Fruit fly (Drosophila melanogaster) whole organism, embryonic: ENCODE data around the gene CG17768.
A peak's percentile ranks its signal among the peaks of the same experiment; 100 is the strongest.

Experiments
- CG10543 ChIP-seq: fragments of 200-800 bp; sonication (Bioruptor generic); optimal IDR thresholded peaks from 3 replicates; lab custom pipeline; 2017; ENCODE audit warnings: missing biosample characterization, mild to moderate bottlenecking, missing genetic modification characterization, moderate library complexity
- CG11560 ChIP-seq: fragments of 200-800 bp; sonication (Bioruptor generic); IDR thresholded peaks from 3 replicates; pipeline ENCODE4 v1.3.6; 2022; ENCODE audit warnings: missing biosample characterization, missing genetic modification characterization
- CG12104 ChIP-seq: fragments of 200-800 bp; sonication (Bioruptor generic); optimal IDR thresholded peaks from 3 replicates; lab custom pipeline; 2016; ENCODE audit warnings: missing biosample characterization, missing genetic modification characterization
- CG12236 ChIP-seq: fragments of 200-800 bp; sonication (Bioruptor generic); optimal IDR thresholded peaks from 2 replicates; lab custom pipeline; 2016; ENCODE audit warnings: missing biosample characterization, missing genetic modification characterization
- CG12299 ChIP-seq: fragments of 200-800 bp; sonication (Bioruptor generic); optimal IDR thresholded peaks from 2 replicates; lab custom pipeline; 2018; ENCODE audit warnings: missing biosample characterization, mild to moderate bottlenecking, missing genetic modification characterization
- CG13123 ChIP-seq: fragments of 200-800 bp; sonication (Bioruptor generic); optimal IDR thresholded peaks from 2 replicates; lab custom pipeline; 2016; ENCODE audit warnings: missing biosample characterization, missing genetic modification characterization
- CG13287 ChIP-seq: fragments of 200-800 bp; sonication (Bioruptor generic); IDR thresholded peaks from 2 replicates; pipeline ENCODE4 v1.3.6; 2022; ENCODE audit warnings: missing biosample characterization, missing genetic modification characterization; ENCODE audit not compliant: partially characterized antibody
- CG14050 ChIP-seq: fragments of 200-800 bp; sonication (Bioruptor generic); IDR thresholded peaks from 3 replicates; pipeline ENCODE4 v1.3.6; 2022; ENCODE audit warnings: missing biosample characterization, missing genetic modification characterization
- CG16779 ChIP-seq: fragments of 200-800 bp; sonication (Bioruptor generic); IDR thresholded peaks from 2 replicates; pipeline ENCODE4 v1.3.6; 2022; ENCODE audit warnings: missing biosample characterization, missing genetic modification characterization
- CG17186 ChIP-seq: fragments of 200-800 bp; sonication (Bioruptor generic); optimal IDR thresholded peaks from 3 replicates; lab custom pipeline; 2017; ENCODE audit warnings: missing biosample characterization, missing genetic modification reagents, missing genetic modification characterization
- CG17385 ChIP-seq: fragments of 200-800 bp; sonication (Bioruptor generic); optimal IDR thresholded peaks from 3 replicates; lab custom pipeline; 2018; ENCODE audit warnings: missing biosample characterization, mild to moderate bottlenecking, missing genetic modification characterization
- CG31441 ChIP-seq: fragments of 200-800 bp; sonication (Bioruptor generic); IDR thresholded peaks from 2 replicates; pipeline ENCODE4 v1.3.6; 2022; ENCODE audit warnings: missing biosample characterization, missing genetic modification characterization
- CG32772 ChIP-seq: fragments of 200-800 bp; sonication (Bioruptor generic); IDR thresholded peaks from 2 replicates; pipeline ENCODE4 v1.3.6; 2022; ENCODE audit warnings: missing biosample characterization, missing genetic modification characterization
- CG3995 ChIP-seq: fragments of 200-800 bp; sonication (Bioruptor generic); optimal IDR thresholded peaks from 3 replicates; lab custom pipeline; 2016; ENCODE audit warnings: missing biosample characterization, missing genetic modification characterization
- CG4820 ChIP-seq: fragments of 200-800 bp; sonication (Bioruptor generic); optimal IDR thresholded peaks from 3 replicates; lab custom pipeline; 2016; ENCODE audit warnings: missing biosample characterization, missing genetic modification characterization
- CG5953 ChIP-seq: fragments of 200-800 bp; sonication (Bioruptor generic); IDR thresholded peaks from 2 replicates; pipeline ENCODE4 v1.3.6; 2022; ENCODE audit warnings: missing biosample characterization, missing genetic modification characterization
- CG8359 ChIP-seq: fragments of 200-800 bp; sonication (Bioruptor generic); optimal IDR thresholded peaks from 2 replicates; lab custom pipeline; 2017; ENCODE audit warnings: missing biosample characterization, mild to moderate bottlenecking, missing genetic modification characterization, borderline replicate concordance
- Chrac-16 ChIP-seq: fragments of 200-800 bp; sonication (Bioruptor generic); optimal IDR thresholded peaks from 3 replicates; lab custom pipeline; 2016; ENCODE audit warnings: missing biosample characterization, missing genetic modification characterization
- D19B ChIP-seq: fragments of 200-800 bp; sonication (Bioruptor generic); optimal IDR thresholded peaks from 2 replicates; lab custom pipeline; 2017; ENCODE audit warnings: missing biosample characterization, mild to moderate bottlenecking, missing genetic modification characterization
- Dek ChIP-seq: fragments of 200-800 bp; sonication (Bioruptor generic); optimal IDR thresholded peaks from 3 replicates; lab custom pipeline; 2019; ENCODE audit warnings: missing biosample characterization, mild to moderate bottlenecking, missing genetic modification characterization, moderate library complexity
- Dll ChIP-seq: fragments of 200-800 bp; sonication (Bioruptor generic); IDR thresholded peaks from 4 replicates; pipeline ENCODE4 v1.3.6; 2022; ENCODE audit warnings: missing biosample characterization, missing genetic modification characterization; ENCODE audit not compliant: partially characterized antibody
- Dref ChIP-seq: fragments of 200-800 bp; sonication (Bioruptor generic); IDR thresholded peaks from 2 replicates; pipeline ENCODE4 v1.3.6; 2022; ENCODE audit warnings: missing biosample characterization, missing genetic modification characterization
- Gug ChIP-seq: fragments of 200-800 bp; sonication (Bioruptor generic); IDR thresholded peaks from 4 replicates; pipeline ENCODE4 v1.3.6; 2022; ENCODE audit warnings: missing biosample characterization, missing genetic modification characterization
- H2.0 ChIP-seq: fragments of 200-800 bp; sonication (Bioruptor generic); IDR thresholded peaks from 2 replicates; pipeline ENCODE4 v1.3.6; 2022; ENCODE audit warnings: missing biosample characterization, missing genetic modification characterization
- Hr51 ChIP-seq, 2 experiments: fragments of 200-800 bp; sonication (Bioruptor generic); optimal IDR thresholded peaks; 2 replicates in 1 of 2; 3 replicates in 1 of 2; lab custom pipeline; 2016 to 2018; ENCODE audit warnings: missing biosample characterization in 2 of 2, missing genetic modification characterization in 2 of 2, mild to moderate bottlenecking in 1 of 2, moderate library complexity in 1 of 2
- Hsf ChIP-seq: fragments of 200-800 bp; sonication (Bioruptor generic); optimal IDR thresholded peaks from 3 replicates; lab custom pipeline; 2016; ENCODE audit warnings: missing biosample characterization, missing genetic modification characterization
- MESR4 ChIP-seq: fragments of 200-800 bp; sonication (Bioruptor generic); optimal IDR thresholded peaks from 2 replicates; lab custom pipeline; 2018; ENCODE audit warnings: missing biosample characterization, mild to moderate bottlenecking, missing genetic modification characterization, moderate library complexity
- MTF-1 ChIP-seq: fragments of 200-800 bp; sonication (Bioruptor generic); optimal IDR thresholded peaks from 2 replicates; lab custom pipeline; 2018; ENCODE audit warnings: missing biosample characterization, mild to moderate bottlenecking, missing genetic modification characterization, borderline replicate concordance
- Med ChIP-seq: fragments of 200-800 bp; sonication (Bioruptor generic); peaks from one replicate; lab custom pipeline; 2016; ENCODE audit warnings: missing biosample characterization, missing genetic modification characterization, mild to moderate bottlenecking, inconsistent platforms, moderate library complexity
- Mes4 ChIP-seq: fragments of 200-800 bp; sonication (Bioruptor generic); optimal IDR thresholded peaks from 2 replicates; lab custom pipeline; 2016; ENCODE audit warnings: missing biosample characterization, missing genetic modification characterization
- NFAT ChIP-seq: fragments of 200-800 bp; sonication (Bioruptor generic); IDR thresholded peaks from 2 replicates; pipeline ENCODE4 v1.3.6; 2022; ENCODE audit warnings: missing biosample characterization, missing genetic modification characterization
- Rx ChIP-seq: fragments of 200-800 bp; sonication (Bioruptor generic); IDR thresholded peaks from 2 replicates; pipeline ENCODE4 v1.3.6; 2022; ENCODE audit warnings: missing biosample characterization, missing genetic modification characterization
- Spps ChIP-seq: fragments of 200-800 bp; sonication (Bioruptor generic); optimal IDR thresholded peaks from 2 replicates; lab custom pipeline; 2018; ENCODE audit warnings: missing biosample characterization, mild to moderate bottlenecking, missing genetic modification characterization
- Sry-β ChIP-seq: fragments of 200-800 bp; sonication (Bioruptor generic); optimal IDR thresholded peaks from 2 replicates; lab custom pipeline; 2018; ENCODE audit warnings: missing biosample characterization, mild to moderate bottlenecking, missing genetic modification characterization, moderate library complexity
- Trl ChIP-seq, 3 experiments: fragments of >200 bp in 2 of 3; fragments of 200-800 bp in 1 of 3; sonication (Bioruptor generic) in 1 of 3; optimal IDR thresholded peaks; 2 replicates in 1 of 3; 3 replicates in 2 of 3; lab custom pipeline; 2016 to 2017; ENCODE audit warnings: missing biosample characterization in 1 of 3, missing genetic modification characterization in 1 of 3
- al ChIP-seq: fragments of 200-800 bp; sonication (Bioruptor generic); IDR thresholded peaks from 2 replicates; pipeline ENCODE4 v1.3.6; 2022; ENCODE audit warnings: missing biosample characterization, missing genetic modification characterization
- ara ChIP-seq: fragments of 200-800 bp; sonication (Bioruptor generic); IDR thresholded peaks from 2 replicates; pipeline ENCODE4 v1.3.6; 2022; ENCODE audit warnings: missing biosample characterization, missing genetic modification characterization
- ash1 ChIP-seq: fragments of 200-800 bp; sonication (Bioruptor generic); optimal IDR thresholded peaks from 2 replicates; lab custom pipeline; 2018; ENCODE audit warnings: missing biosample characterization, mild to moderate bottlenecking, missing genetic modification characterization
- fu2 ChIP-seq: fragments of 200-800 bp; sonication (Bioruptor generic); optimal IDR thresholded peaks from 2 replicates; lab custom pipeline; 2016; ENCODE audit warnings: missing biosample characterization, missing genetic modification characterization
- gce ChIP-seq: fragments of 200-800 bp; sonication (Bioruptor generic); IDR thresholded peaks from 3 replicates; pipeline ENCODE4 v1.3.6; 2022; ENCODE audit warnings: missing biosample characterization, missing genetic modification characterization
- insv ChIP-seq, 2 experiments: fragments of 200-800 bp; sonication (Bioruptor generic); optimal IDR thresholded peaks; 3 replicates each; lab custom pipeline; 2016 to 2018; ENCODE audit warnings: missing biosample characterization in 2 of 2, missing genetic modification characterization in 2 of 2
- kay ChIP-seq: fragments of 200-800 bp; sonication (Bioruptor generic); optimal IDR thresholded peaks from 2 replicates; lab custom pipeline; 2016; ENCODE audit warnings: missing biosample characterization, missing genetic modification characterization
- lab ChIP-seq: fragments of 200-800 bp; sonication (Bioruptor generic); optimal IDR thresholded peaks from 3 replicates; lab custom pipeline; 2017; ENCODE audit warnings: missing biosample characterization, missing genetic modification characterization, mild to moderate bottlenecking, moderate library complexity, missing genetic modification reagents
- lmd ChIP-seq: fragments of 200-800 bp; sonication (Bioruptor generic); IDR thresholded peaks from 2 replicates; pipeline ENCODE4 v1.3.6; 2022; ENCODE audit warnings: missing biosample characterization, missing genetic modification characterization
- lov ChIP-seq, 2 experiments: fragments of 200-800 bp in 1 of 2; fragments of >200 bp in 1 of 2; sonication (Bioruptor generic) in 1 of 2; IDR thresholded peaks in 1 of 2; optimal IDR thresholded peaks in 1 of 2; 2 replicates in 1 of 2; 3 replicates in 1 of 2; pipeline versions ENCODE4 v1.3.6 to Lab custom; 2017 to 2022; ENCODE audit warnings: missing biosample characterization in 1 of 2, missing genetic modification characterization in 1 of 2
- slou ChIP-seq: fragments of 200-800 bp; sonication (Bioruptor generic); optimal IDR thresholded peaks from 3 replicates; lab custom pipeline; 2016; ENCODE audit warnings: missing biosample characterization, missing genetic modification characterization
- stwl ChIP-seq: fragments of 200-800 bp; sonication (Bioruptor generic); optimal IDR thresholded peaks from 3 replicates; lab custom pipeline; 2018; ENCODE audit warnings: missing biosample characterization, mild to moderate bottlenecking, missing genetic modification characterization, moderate library complexity
- tio ChIP-seq: fragments of 200-800 bp; sonication (Bioruptor generic); optimal IDR thresholded peaks from 2 replicates; lab custom pipeline; 2017; ENCODE audit warnings: missing biosample characterization, missing genetic modification characterization, inconsistent platforms
- wek ChIP-seq: fragments of 200-800 bp; sonication (Bioruptor generic); optimal IDR thresholded peaks from 3 replicates; lab custom pipeline; 2018; ENCODE audit warnings: missing biosample characterization, mild to moderate bottlenecking, missing genetic modification characterization, moderate library complexity
- zfh1 ChIP-seq: fragments of 200-800 bp; sonication (Bioruptor generic); IDR thresholded peaks from 3 replicates; pipeline ENCODE4 v1.3.6; 2022; ENCODE audit warnings: missing biosample characterization, missing genetic modification characterization

CG17768 gene

DNA sequence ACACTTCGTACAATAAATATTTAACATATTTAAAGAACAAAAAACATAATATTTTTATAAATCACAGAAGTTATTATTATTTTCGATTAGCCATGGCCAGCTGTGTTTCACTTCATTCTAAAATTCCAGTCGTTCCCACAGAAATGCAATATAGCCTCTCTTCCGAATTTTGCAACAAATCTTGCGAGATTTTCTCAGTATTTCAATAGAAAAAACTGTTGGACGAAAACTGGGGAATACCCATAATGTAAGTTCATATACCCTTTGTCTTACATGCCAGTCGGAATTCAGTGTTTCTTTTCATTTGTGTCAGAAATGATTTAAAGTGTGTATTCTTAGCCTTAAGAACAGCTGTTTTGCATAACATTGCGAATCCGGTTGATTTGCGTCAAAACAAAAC, 48.5 kb downstream of the CG17768 start, which contains the start of the genes CtsL4 and ClpP (continued):
- TF ChIP-seq NFAT (GFP tag; lab: Robert Waterston, UW) (no peak), CG11560 (tag; lab: Robert Waterston, UW) (no peak), Chrac-16 (GFP tag; lab: Kevin White, UChicago) (peak; percentile 52), CG13287 (GFP tag; lab: Robert Waterston, UW) (peak; percentile 33; the same call in 1 of the 2 replicates), Med (GFP tag; lab: Kevin White, UChicago) (peak; percentile 77), lov (optimal IDR thresholded peaks at IDR 0.05; lab: Kevin White, UChicago) (no peak), lov (GFP tag; IDR thresholded peaks at IDR 0.05; lab: Robert Waterston, UW) (0 out of 3 replicates have a peak, but pooled peaks have one; percentile 9), CG14050 (GFP tag; lab: Robert Waterston, UW) (no peak), Sry-β (GFP tag; lab: Kevin White, UChicago) (peak; percentile 21), CG8359 (GFP tag; lab: Kevin White, UChicago) (no peak), gce (GFP tag; lab: Robert Waterston, UW) (no peak), lab (GFP tag; lab: Kevin White, UChicago) (no peak), zfh1 (GFP tag; lab: Robert Waterston, UW) (peak; percentile 25; the same call in 1 of the 3 replicates), H2.0 (no peak), MTF-1 (GFP tag; lab: Kevin White, UChicago) (no peak), ara (GFP tag; lab: Robert Waterston, UW) (no peak), lmd (GFP tag; lab: Robert Waterston, UW) (no peak), Rx (no peak), CG17385 (peak; percentile 39), fu2 (GFP tag; lab: Kevin White, UChicago) (peak; percentile 8), CG13123 (GFP tag; lab: Kevin White, UChicago) (no peak), tio (GFP tag; lab: Kevin White, UChicago) (no peak), Dll (GFP tag; lab: Robert Waterston, UW) (no peak), D19B (GFP tag; lab: Kevin White, UChicago) (peak; percentile 81), Trl (optimal IDR thresholded peaks at IDR 0.05; lab: Kevin White, UChicago) (no peak), Trl (GFP tag; optimal IDR thresholded peaks at IDR 0.05; lab: Kevin White, UChicago) (peak; percentile 8), CG32772 (GFP tag; lab: Robert Waterston, UW) (no peak), CG16779 (GFP tag; lab: Robert Waterston, UW) (no peak), Hr51 (GFP tag; optimal IDR thresholded peaks at IDR 0.05; lab: Kevin White, UChicago) (peak in 1 of 2 experiments; percentile 2), stwl (tag; lab: Kevin White, UChicago) (no peak), kay (GFP tag; lab: Kevin White, UChicago) (peak; percentile 13), CG31441 (no peak), CG17186 (GFP tag; lab: Kevin White, UChicago) (no peak), al (no peak), Hsf (GFP tag; lab: Kevin White, UChicago) (peak; percentile 59), wek (GFP tag; lab: Kevin White, UChicago) (peak; percentile 97), CG10543 (GFP tag; lab: Kevin White, UChicago) (no peak), CG5953 (GFP tag; lab: Robert Waterston, UW) (no peak), Dek (tag; lab: Kevin White, UChicago) (peak; percentile 33), insv (GFP tag; optimal IDR thresholded peaks at IDR 0.05; lab: Kevin White, UChicago) (peak in 1 of 2 experiments; percentile 9), Spps (no peak), CG12299 (peak; percentile 39), CG3995 (GFP tag; lab: Kevin White, UChicago) (peak; percentile 27), CG12236 (GFP tag; lab: Kevin White, UChicago) (no peak), CG4820 (GFP tag; lab: Kevin White, UChicago) (no peak), CG12104 (GFP tag; lab: Kevin White, UChicago) (no peak), MESR4 (GFP tag; lab: Kevin White, UChicago) (no peak), ash1 (GFP tag; lab: Kevin White, UChicago) (no peak), Gug (GFP tag; lab: Robert Waterston, UW) (peak; percentile 47; the same call in 2 of the 4 replicates), Dref (no peak), Mes4 (GFP tag; lab: Kevin White, UChicago) (no peak), slou (GFP tag; lab: Kevin White, UChicago) (no peak)
